Fruit fly (Drosophila melanogaster): ENCODE measurements around the gene CG14606.

Gene CG14606

DNA sequence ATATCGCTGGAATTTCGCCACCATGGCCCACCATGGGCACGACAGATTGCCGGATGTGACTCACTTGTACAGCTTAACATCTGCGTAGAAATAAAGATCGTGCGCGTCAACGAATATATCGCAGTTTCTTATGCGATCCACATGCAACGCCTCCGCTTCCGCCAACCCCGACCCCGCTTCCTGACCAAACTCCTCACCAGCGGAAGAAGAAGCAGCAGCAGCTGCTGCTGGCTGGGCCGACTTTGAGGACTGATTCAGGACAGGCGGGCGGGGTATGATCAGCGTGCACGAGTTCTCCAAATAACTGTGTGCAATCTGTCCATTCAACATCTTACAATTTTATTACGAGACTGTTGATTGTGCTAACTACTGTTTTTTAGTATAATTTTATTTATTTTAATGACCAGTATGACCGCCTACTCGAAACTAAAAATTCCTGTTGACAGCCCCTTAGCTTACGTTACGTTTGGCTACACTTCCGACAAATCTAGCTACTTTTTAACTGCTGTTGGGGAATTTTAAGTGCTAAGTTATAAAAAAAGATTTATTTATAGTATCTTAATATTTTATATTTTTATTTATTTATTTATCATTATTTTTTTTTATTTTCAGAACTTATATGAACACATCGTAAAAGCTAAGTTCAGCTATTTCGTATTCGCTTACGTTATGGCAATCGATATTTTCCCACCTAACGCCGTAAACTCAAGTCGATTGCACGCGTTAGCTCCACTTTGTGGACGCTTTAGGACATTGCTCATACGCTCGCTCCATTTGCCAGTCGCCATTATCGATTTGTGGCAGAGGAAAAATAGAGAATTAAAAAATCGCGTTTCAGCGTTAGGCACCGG, 30.4 kb downstream of the CG14606 start, which contains the start of the genes CG10055 and lap:
CG10055 (minus strand) TSS at position 432 of the 851 bp plus-strand sequence.
lap (plus strand) TSS at position 753 of the 851 bp plus-strand sequence.
- 0 out of 2 replicates have a peak, but pooled peaks have one; percentile 9 for TF ChIP-seq Ets98B (GFP tag; IDR thresholded peaks at IDR 0.05)
- no peak for TF ChIP-seq CG8159 (tag; optimal IDR thresholded peaks at IDR 0.05)
- no peak for TF ChIP-seq CG12605 (GFP tag; IDR thresholded peaks at IDR 0.05)

DNA sequence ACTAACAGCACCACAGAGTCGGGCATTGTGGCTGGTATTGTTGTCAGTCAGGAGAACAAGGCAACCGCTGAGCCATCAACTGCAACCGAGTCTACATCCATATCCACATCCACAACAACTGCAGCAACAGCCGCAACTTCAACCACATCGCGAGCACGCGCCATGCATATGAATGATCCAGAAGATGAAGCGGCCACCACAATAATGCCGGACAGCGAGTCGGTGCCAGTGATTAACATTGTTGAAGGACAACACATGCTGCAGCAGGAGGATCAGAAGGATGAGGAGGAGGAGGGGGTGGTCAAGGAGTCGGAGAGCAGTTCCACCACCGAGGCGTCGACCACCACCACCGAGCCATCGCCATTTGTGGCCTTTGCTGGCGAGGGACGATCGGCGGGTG, 42.1 kb downstream of the CG14606 start:
- peak; percentile 33 for TF ChIP-seq CG13204 (GFP tag; optimal IDR thresholded peaks at IDR 0.05)
- peak; percentile 43; the same call in 1 of the 3 replicates for TF ChIP-seq CG4496 (GFP tag; IDR thresholded peaks at IDR 0.05)
- no peak for TF ChIP-seq CG34367 (tag; optimal IDR thresholded peaks at IDR 0.05)
- peak; percentile 84 for TF ChIP-seq EcR (GFP tag; optimal IDR thresholded peaks at IDR 0.05)

DNA sequence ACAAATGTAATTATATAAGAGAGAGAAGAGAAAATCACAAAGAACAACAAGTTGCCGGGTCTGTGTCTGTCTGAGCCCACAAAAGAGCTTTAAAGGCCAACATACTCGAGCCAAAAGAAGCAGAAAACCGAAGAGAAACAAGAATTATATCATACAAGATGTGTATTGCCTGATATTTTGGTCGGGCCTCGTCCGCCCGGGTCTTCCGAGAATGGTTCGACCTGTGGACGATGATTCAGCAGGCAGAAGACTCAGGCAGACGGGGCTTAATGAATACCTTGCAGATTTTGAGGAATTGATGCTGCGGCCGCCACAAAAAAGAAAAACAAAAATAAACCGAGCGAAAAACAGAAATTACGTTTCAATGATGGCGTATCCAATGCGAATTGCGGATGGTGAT, 43.9 kb downstream of the CG14606 start:
- peak; percentile 75 for TF ChIP-seq EcR (GFP tag; optimal IDR thresholded peaks at IDR 0.05)
- 0 out of 3 replicates have a peak, but pooled peaks have one; percentile 22 for TF ChIP-seq CG4496 (GFP tag; IDR thresholded peaks at IDR 0.05)
- no peak for TF ChIP-seq CG34367 (tag; optimal IDR thresholded peaks at IDR 0.05)

DNA sequence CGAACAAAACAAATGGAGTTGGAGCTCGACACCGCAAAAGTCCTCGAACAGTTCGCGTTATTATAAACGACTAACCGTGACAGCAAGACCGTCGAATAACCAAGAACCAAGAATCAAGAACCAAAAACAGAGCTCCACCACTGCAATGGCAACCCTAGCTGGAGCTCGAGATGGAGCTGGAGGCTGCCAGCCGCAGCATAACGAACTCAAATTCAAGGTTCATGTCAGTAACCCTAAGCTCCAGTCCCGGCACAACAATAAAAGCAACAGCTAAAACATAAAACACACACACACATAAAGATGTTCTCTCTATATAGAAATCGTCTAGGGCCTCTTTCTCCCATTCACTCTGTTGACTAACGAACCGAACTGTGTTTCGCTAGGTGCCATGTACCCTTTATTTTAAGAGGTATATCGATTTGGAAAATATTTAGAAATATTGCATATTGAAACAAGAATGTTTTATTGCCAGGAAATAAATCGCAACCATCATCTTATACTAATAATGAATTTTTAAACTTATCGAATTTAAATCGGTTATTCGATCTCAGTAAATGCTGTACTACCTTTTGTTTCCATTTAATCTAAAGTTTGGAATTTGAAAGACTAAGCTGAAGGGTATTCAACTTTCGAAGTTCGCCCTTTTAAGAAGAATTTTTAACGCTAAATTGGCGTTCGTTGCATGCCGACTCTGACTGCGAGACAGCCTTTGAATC, 45.3 kb downstream of the CG14606 start:
- TF ChIP-seq Ets98B (GFP tag; IDR thresholded peaks at IDR 0.05) (no peak), CG10348 (GFP tag; IDR thresholded peaks at IDR 0.05) (no peak), rn (GFP tag; IDR thresholded peaks at IDR 0.05) (no peak), CG8159 (tag; optimal IDR thresholded peaks at IDR 0.05) (peak; percentile 86), CG17806 (tag; optimal IDR thresholded peaks at IDR 0.05) (peak; percentile 85), CG14655 (GFP tag; optimal IDR thresholded peaks at IDR 0.05) (peak; percentile 75), gl (tag; optimal IDR thresholded peaks at IDR 0.05) (peak; percentile 48), CG8301 (tag; optimal IDR thresholded peaks at IDR 0.05) (peak; percentile 56), D1 (tag; optimal IDR thresholded peaks at IDR 0.05) (peak; percentile 79), EcR (GFP tag; optimal IDR thresholded peaks at IDR 0.05) (peak; percentile 92), CG32121 (GFP tag; IDR thresholded peaks at IDR 0.05) (no peak), fd96Ca (GFP tag; IDR thresholded peaks at IDR 0.05) (no peak), CG12605 (GFP tag; IDR thresholded peaks at IDR 0.05) (no peak), Snoo (tag; optimal IDR thresholded peaks at IDR 0.05) (peak; percentile 26), CG9948 (tag; optimal IDR thresholded peaks at IDR 0.05) (peak; percentile 85), Pif1A (GFP tag; optimal IDR thresholded peaks at IDR 0.05) (peak; percentile 75), CG34367 (tag; optimal IDR thresholded peaks at IDR 0.05) (peak; percentile 80), Pif1B (GFP tag; optimal IDR thresholded peaks at IDR 0.05) (peak; percentile 62), CG13204 (GFP tag; optimal IDR thresholded peaks at IDR 0.05) (peak; percentile 42), CG15710 (tag; optimal IDR thresholded peaks at IDR 0.05) (peak; percentile 91), CG4496 (GFP tag; IDR thresholded peaks at IDR 0.05) (peak; percentile 55; the same call in 1 of the 3 replicates)

DNA sequence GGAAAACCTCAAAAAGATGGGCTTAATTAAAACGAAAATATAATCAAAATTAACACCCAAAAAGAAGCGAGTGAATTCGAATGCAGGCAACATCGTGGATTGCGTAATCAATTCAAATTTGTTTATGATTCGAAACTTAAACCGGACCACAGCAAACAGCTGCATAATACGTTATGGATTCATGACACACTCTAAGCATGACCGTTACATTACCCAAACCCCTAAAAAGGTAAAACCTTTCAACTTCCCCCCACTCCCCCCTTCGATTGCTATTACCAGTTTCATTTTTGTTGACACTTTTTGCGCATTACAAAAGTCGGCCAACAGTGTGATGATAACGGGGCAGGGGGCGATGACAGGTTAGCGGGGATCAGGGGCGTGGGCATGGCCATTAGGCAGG, 47.0 kb downstream of the CG14606 start:
- TF ChIP-seq rn (GFP tag; IDR thresholded peaks at IDR 0.05) (no peak), CG13204 (GFP tag; optimal IDR thresholded peaks at IDR 0.05) (no peak), Snoo (tag; optimal IDR thresholded peaks at IDR 0.05) (no peak), EcR (GFP tag; optimal IDR thresholded peaks at IDR 0.05) (no peak), fd96Ca (GFP tag; IDR thresholded peaks at IDR 0.05) (no peak), gl (tag; optimal IDR thresholded peaks at IDR 0.05) (no peak), CG9948 (tag; optimal IDR thresholded peaks at IDR 0.05) (no peak), D1 (tag; optimal IDR thresholded peaks at IDR 0.05) (no peak), CG14655 (GFP tag; optimal IDR thresholded peaks at IDR 0.05) (no peak), CG10348 (GFP tag; IDR thresholded peaks at IDR 0.05) (no peak), CG17806 (tag; optimal IDR thresholded peaks at IDR 0.05) (no peak), CG8159 (tag; optimal IDR thresholded peaks at IDR 0.05) (no peak)
